Worm (Caenorhabditis elegans): Measurements from ENCODE around the gene F35F10.7.

The F35F10.7 gene

DNA sequence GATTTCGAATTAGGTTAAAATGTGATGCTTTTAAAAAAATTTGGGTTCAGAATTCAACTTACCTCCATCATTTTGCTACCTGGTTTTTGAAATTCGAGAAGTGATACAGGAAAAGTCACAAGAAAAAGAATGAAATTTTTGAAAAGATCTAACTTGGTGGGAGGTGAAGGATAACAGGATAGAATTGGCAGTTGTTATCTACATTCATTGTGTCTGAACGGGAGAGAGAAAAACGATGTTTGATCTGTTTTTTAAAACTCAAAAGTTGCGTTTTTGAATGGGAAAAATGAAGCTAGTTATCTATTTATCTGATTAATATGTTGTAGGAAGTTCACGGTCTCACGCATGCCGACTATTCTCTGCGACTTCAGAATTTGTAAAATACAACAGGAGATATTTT lies at the start of gene F35F10.7:
TSS of gene F35F10.7 (minus strand) at position 101 of the 400 bp plus-strand sequence.
- TF ChIP-seq pag-3 (tag; optimal IDR thresholded peaks at IDR 0.05; ENCODE audit: borderline replicate concordance, insufficient read depth) (no peak), mep-1 (tag; optimal IDR thresholded peaks at IDR 0.05) (no peak), blmp-1 (tag; optimal IDR thresholded peaks at IDR 0.05) (no peak), nhr-76 (tag; optimal IDR thresholded peaks at IDR 0.05) (no peak), tlp-1 (tag; optimal IDR thresholded peaks at IDR 0.05) (no peak), unc-98 (GFP tag; IDR thresholded peaks at IDR 0.05) (no peak), irx-1 (tag; optimal IDR thresholded peaks at IDR 0.05) (no peak), lin-35 (GFP tag; optimal IDR thresholded peaks at IDR 0.05) (no peak), sup-37 (GFP tag; optimal IDR thresholded peaks at IDR 0.05) (no peak), snu-23 (GFP tag; optimal IDR thresholded peaks at IDR 0.05) (no peak), nhr-77 (tag; optimal IDR thresholded peaks at IDR 0.05) (no peak), ceh-63 (GFP tag; optimal IDR thresholded peaks at IDR 0.05) (no peak)

DNA sequence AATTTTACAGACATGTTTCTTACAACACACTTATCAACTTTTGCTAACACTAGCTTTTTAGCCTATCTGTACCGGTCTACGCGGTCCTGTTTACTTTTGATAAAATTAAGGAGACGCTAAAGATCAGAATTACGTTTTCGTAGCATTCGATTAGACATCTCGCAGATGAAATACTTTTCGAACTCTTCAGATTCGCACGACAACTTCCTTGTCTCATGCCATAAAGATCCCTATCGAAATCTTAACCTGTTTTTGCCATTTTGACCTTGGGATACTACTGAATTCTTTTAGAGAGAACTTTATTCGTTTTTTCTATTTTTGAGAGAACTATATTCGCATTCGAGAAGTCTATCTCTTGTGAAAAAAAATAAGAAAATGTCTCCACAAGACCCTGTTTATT lies 46.1 kb upstream of the F35F10.7 start, which contains the start of gene C17B7.5:
TSS of gene C17B7.5 (plus strand) at position 301 of the 400 bp plus-strand sequence.
- TF ChIP-seq vab-15 (tag; optimal IDR thresholded peaks at IDR 0.05) (no peak), nhr-28 (tag; optimal IDR thresholded peaks at IDR 0.05) (no peak), swsn-7 (tag; optimal IDR thresholded peaks at IDR 0.05) (no peak), efl-3 (GFP tag; optimal IDR thresholded peaks at IDR 0.05) (no peak), ces-1 (GFP tag; optimal IDR thresholded peaks at IDR 0.05) (no peak), lin-14 (GFP tag; optimal IDR thresholded peaks at IDR 0.05) (no peak), C16A3.4 (tag; optimal IDR thresholded peaks at IDR 0.05) (no peak), pqm-1 (tag; optimal IDR thresholded peaks at IDR 0.05) (no peak), dsc-1 (tag; optimal IDR thresholded peaks at IDR 0.05) (no peak), nhr-11 (tag; optimal IDR thresholded peaks at IDR 0.05) (no peak), unc-98 (GFP tag; IDR thresholded peaks at IDR 0.05) (no peak), elt-3 (tag; optimal IDR thresholded peaks at IDR 0.05) (no peak), skn-1 (tag; optimal IDR thresholded peaks at IDR 0.05) (no peak)

DNA sequence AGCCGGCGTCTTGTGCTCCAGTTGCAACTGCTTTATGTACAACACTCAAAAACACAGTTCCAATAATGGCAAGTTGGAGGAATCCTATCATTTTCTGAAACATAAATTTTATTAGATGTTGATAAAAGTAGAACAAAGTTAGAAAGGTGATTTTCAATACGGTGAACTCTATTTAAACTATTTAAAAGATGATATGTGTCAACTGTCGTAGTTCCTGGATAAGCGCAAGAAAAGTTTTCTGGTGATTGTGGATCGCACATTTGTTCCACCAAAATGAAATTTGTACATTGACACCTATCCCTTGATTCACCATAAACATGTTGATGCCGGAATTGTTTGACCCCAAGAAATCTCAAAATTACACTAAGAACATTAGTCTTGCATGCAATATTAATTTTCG lies 44.8 kb upstream of the F35F10.7 start, which contains the start of gene C17B7.9:
TSS of gene C17B7.9 (minus strand) at position 101 of the 400 bp plus-strand sequence.
- TF ChIP-seq nhr-84 (tag; optimal IDR thresholded peaks at IDR 0.05) (no peak), alr-1 (tag; optimal IDR thresholded peaks at IDR 0.05; ENCODE audit: borderline replicate concordance) (no peak), lin-14 (GFP tag; optimal IDR thresholded peaks at IDR 0.05) (no peak), grh-1 (GFP tag; IDR thresholded peaks at IDR 0.05) (no peak), C04F5.9 (tag; optimal IDR thresholded peaks at IDR 0.05) (no peak), elt-3 (tag; optimal IDR thresholded peaks at IDR 0.05) (no peak)

DNA sequence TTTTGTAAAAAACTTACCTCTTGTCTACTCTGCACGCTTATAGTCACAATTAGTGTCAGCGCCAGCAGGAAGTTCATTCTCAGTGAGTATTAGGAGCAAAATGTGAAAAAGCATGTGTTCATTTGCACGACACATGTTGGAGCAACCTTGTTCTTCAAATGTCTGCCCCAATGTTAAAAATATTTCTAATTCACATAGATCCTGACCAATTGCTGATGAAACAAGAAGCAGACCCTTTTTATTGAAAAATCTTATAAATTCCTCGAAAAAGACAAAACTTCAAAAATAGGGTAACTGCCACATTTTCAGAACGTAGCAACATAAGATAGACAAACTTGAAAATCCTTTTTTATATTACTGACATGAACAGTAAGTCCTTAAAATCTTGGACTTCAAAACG lies 36.9 kb upstream of the F35F10.7 start, which contains the start of gene C17B7.8:
TSS of gene C17B7.8 (minus strand) at position 101 of the 400 bp plus-strand sequence.
- TF ChIP-seq nhr-19 (GFP tag; conservative IDR thresholded peaks at IDR 0.05): no peak
- no peak for TF ChIP-seq aha-1 (tag; optimal IDR thresholded peaks at IDR 0.05)
- no peak for TF ChIP-seq lin-15B (tag; optimal IDR thresholded peaks at IDR 0.05)
- no peak for TF ChIP-seq mef-2 (tag; optimal IDR thresholded peaks at IDR 0.05)
- TF ChIP-seq fkh-8 (tag; optimal IDR thresholded peaks at IDR 0.05): no peak
- no peak for TF ChIP-seq nhr-12 (tag; optimal IDR thresholded peaks at IDR 0.05)
- no peak for TF ChIP-seq mep-1 (tag; optimal IDR thresholded peaks at IDR 0.05)
- TF ChIP-seq irx-1 (tag; optimal IDR thresholded peaks at IDR 0.05): no peak
- no peak for TF ChIP-seq ztf-4 (tag; optimal IDR thresholded peaks at IDR 0.05)
- no peak for TF ChIP-seq ceh-90 (tag; optimal IDR thresholded peaks at IDR 0.05)
- no peak for TF ChIP-seq lin-35 (GFP tag; optimal IDR thresholded peaks at IDR 0.05)
- no peak for TF ChIP-seq zip-4 (GFP tag; optimal IDR thresholded peaks at IDR 0.05)
- no peak for TF ChIP-seq ceh-63 (GFP tag; optimal IDR thresholded peaks at IDR 0.05)

Measured in whole organism, L1 larva.